Worm (Caenorhabditis elegans) whole organism, L3 larva: Measurements from ENCODE around the gene F54F12.1.

ENCODE experiments used
- ZK546.5 ChIP-seq: sonication (generic microtip); optimal IDR thresholded peaks from 2 replicates; lab custom pipeline; 2017; ENCODE audit warnings: missing biosample characterization, missing genetic modification characterization
- ama-1 ChIP-seq: fragments of 150-350 bp; optimal IDR thresholded peaks from 2 replicates; lab custom pipeline; 2018
- ceh-16 ChIP-seq: sonication (generic microtip); optimal IDR thresholded peaks from 2 replicates; lab custom pipeline; 2017; ENCODE audit warnings: missing biosample characterization, missing genetic modification characterization
- ceh-28 ChIP-seq: fragments of 150-350 bp; optimal IDR thresholded peaks from 2 replicates; lab custom pipeline; 2014; ENCODE audit warnings: missing biosample characterization, missing genetic modification reagents, missing genetic modification characterization
- ceh-82 ChIP-seq: fragments of 150-350 bp; optimal IDR thresholded peaks from 2 replicates; lab custom pipeline; 2014; ENCODE audit warnings: missing biosample characterization, missing genetic modification characterization
- daf-12 ChIP-seq: fragments of 150-350 bp; optimal IDR thresholded peaks from 2 replicates; lab custom pipeline; 2014; ENCODE audit warnings: missing biosample characterization, missing genetic modification reagents, missing genetic modification characterization
- egl-5 ChIP-seq: fragments of 150-350 bp; optimal IDR thresholded peaks from 2 replicates; lab custom pipeline; 2017; ENCODE audit warnings: missing biosample characterization, missing genetic modification reagents, missing genetic modification characterization, inconsistent platforms
- elt-1 ChIP-seq: fragments of 150-350 bp; optimal IDR thresholded peaks from 2 replicates; lab custom pipeline; 2014; ENCODE audit warnings: missing biosample characterization, missing genetic modification characterization
- elt-3 ChIP-seq, 3 experiments: fragments of 150-350 bp in 1 of 3; sonication (generic microtip) in 2 of 3; optimal IDR thresholded peaks; 2 replicates in 2 of 3; 4 replicates in 1 of 3; lab custom pipeline; 2014 to 2017; ENCODE audit warnings: missing biosample characterization in 3 of 3, missing genetic modification characterization in 3 of 3
- fkh-2 ChIP-seq: fragments of 150-350 bp; optimal IDR thresholded peaks from 2 replicates; lab custom pipeline; 2014; ENCODE audit warnings: missing biosample characterization, missing genetic modification reagents, missing genetic modification characterization
- fos-1 ChIP-seq: fragments of 150-350 bp; optimal IDR thresholded peaks from 2 replicates; lab custom pipeline; 2014; ENCODE audit warnings: missing biosample characterization, missing genetic modification characterization
- hmg-11 ChIP-seq: sonication (generic microtip); optimal IDR thresholded peaks from 2 replicates; lab custom pipeline; 2016; ENCODE audit warnings: missing genetic modification characterization, missing compliant biosample characterization
- jun-1 ChIP-seq: fragments of 150-350 bp; optimal IDR thresholded peaks from 2 replicates; lab custom pipeline; 2014; ENCODE audit warnings: missing biosample characterization, missing genetic modification reagents, missing genetic modification characterization
- lin-15B ChIP-seq: fragments of 150-350 bp; optimal IDR thresholded peaks from 2 replicates; lab custom pipeline; 2014; ENCODE audit warnings: missing biosample characterization, missing genetic modification characterization
- lin-39 ChIP-seq: fragments of 150-350 bp; optimal IDR thresholded peaks from 2 replicates; lab custom pipeline; 2018; ENCODE audit warnings: missing biosample characterization, missing genetic modification reagents, missing genetic modification characterization
- mml-1 ChIP-seq: fragments of 150-350 bp; sonication (generic microtip); optimal IDR thresholded peaks from 3 replicates; lab custom pipeline; 2014; ENCODE audit warnings: missing biosample characterization, missing genetic modification characterization
- nfya-1 ChIP-seq: sonication (generic microtip); optimal IDR thresholded peaks from 2 replicates; lab custom pipeline; 2017; ENCODE audit warnings: missing genetic modification characterization, mild to moderate bottlenecking, missing compliant biosample characterization, antibody characterized with exemption, moderate library complexity; ENCODE audit not compliant: insufficient read depth
- nhr-11 ChIP-seq: fragments of 150-350 bp; optimal IDR thresholded peaks from 2 replicates; lab custom pipeline; 2014; ENCODE audit warnings: missing biosample characterization, missing genetic modification characterization
- nhr-12 ChIP-seq: fragments of 150-350 bp; optimal IDR thresholded peaks from 2 replicates; lab custom pipeline; 2014; ENCODE audit warnings: missing biosample characterization, missing genetic modification characterization
- nhr-23 ChIP-seq: fragments of 150-350 bp; optimal IDR thresholded peaks from 2 replicates; lab custom pipeline; 2014; ENCODE audit warnings: missing biosample characterization, missing genetic modification reagents, missing genetic modification characterization
- nhr-237 ChIP-seq: fragments of 150-350 bp; optimal IDR thresholded peaks from 2 replicates; lab custom pipeline; 2014; ENCODE audit warnings: missing biosample characterization, missing genetic modification characterization
- nhr-25 ChIP-seq: sonication (generic microtip); optimal IDR thresholded peaks from 2 replicates; lab custom pipeline; 2017; ENCODE audit warnings: missing biosample characterization, missing genetic modification characterization
- nhr-28 ChIP-seq: fragments of 150-350 bp; optimal IDR thresholded peaks from 2 replicates; lab custom pipeline; 2014; ENCODE audit warnings: missing biosample characterization, missing genetic modification characterization
- nhr-76 ChIP-seq: fragments of 150-350 bp; sonication (generic microtip); optimal IDR thresholded peaks from 5 replicates; lab custom pipeline; 2014; ENCODE audit warnings: missing biosample characterization, missing genetic modification characterization
- pha-4 ChIP-seq: fragments of 150-350 bp; optimal IDR thresholded peaks from 2 replicates; lab custom pipeline; 2014; ENCODE audit warnings: missing biosample characterization, missing genetic modification reagents, missing genetic modification characterization
- pqm-1 ChIP-seq: fragments of 150-350 bp; optimal IDR thresholded peaks from 2 replicates; lab custom pipeline; 2017; ENCODE audit warnings: missing biosample characterization, missing genetic modification characterization, inconsistent platforms
- snpc-4 ChIP-seq: fragments of 150-350 bp; optimal IDR thresholded peaks from 2 replicates; lab custom pipeline; 2014; ENCODE audit warnings: missing biosample characterization, missing genetic modification characterization
- unc-39 ChIP-seq: sonication (generic microtip); optimal IDR thresholded peaks from 4 replicates; lab custom pipeline; 2017; ENCODE audit warnings: missing biosample characterization, missing genetic modification characterization
- unc-62 ChIP-seq: fragments of 150-350 bp; sonication (generic microtip); optimal IDR thresholded peaks from 4 replicates; lab custom pipeline; 2014; ENCODE audit warnings: missing biosample characterization, missing genetic modification reagents, missing genetic modification characterization
- zag-1 ChIP-seq: fragments of 150-350 bp; optimal IDR thresholded peaks from 2 replicates; lab custom pipeline; 2014; ENCODE audit warnings: missing biosample characterization, missing genetic modification characterization
- ztf-11 ChIP-seq: fragments of 150-350 bp; optimal IDR thresholded peaks from 2 replicates; lab custom pipeline; 2014; ENCODE audit warnings: missing biosample characterization, missing genetic modification characterization
- ztf-4 ChIP-seq: fragments of 150-350 bp; optimal IDR thresholded peaks from 2 replicates; lab custom pipeline; 2014; ENCODE audit warnings: missing biosample characterization, missing genetic modification characterization

The F54F12.1 gene

DNA sequence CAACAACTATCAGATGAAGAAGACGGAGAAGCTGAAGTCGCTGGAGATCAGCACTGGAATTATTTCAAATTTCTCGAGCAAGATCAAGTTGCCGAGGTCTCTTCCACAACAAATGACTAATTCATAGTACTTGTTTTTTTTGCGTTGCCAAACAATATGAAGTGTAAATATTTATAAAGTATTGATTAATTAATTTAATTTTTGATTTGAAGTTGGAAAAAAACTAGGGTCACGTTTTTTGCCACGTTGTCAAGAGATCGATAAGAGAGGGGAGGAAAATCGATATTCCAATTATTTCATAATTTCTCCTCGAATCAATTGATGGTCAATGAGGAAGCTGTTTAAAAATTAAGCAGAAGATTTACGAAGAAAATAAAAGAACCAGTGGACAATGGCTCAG, 50.1 kb downstream of the F54F12.1 start, which contains the start of gene snf-7:
TSS of gene snf-7 (plus strand) at position 301 of the 400 bp plus-strand sequence.
- TF ChIP-seq nhr-76 (tag; lab: Kevin White, UChicago) (no peak), nhr-11 (no peak), zag-1 (tag; lab: Kevin White, UChicago) (no peak), unc-39 (tag; lab: Kevin White, UChicago) (no peak), fos-1 (tag; lab: Kevin White, UChicago) (no peak), egl-5 (no peak), ZK546.5 (tag; lab: Kevin White, UChicago) (no peak), ztf-11 (tag; lab: Kevin White, UChicago) (no peak), fkh-2 (no peak), elt-3 (tag; optimal IDR thresholded peaks at IDR 0.05; lab: Kevin White, UChicago) (no peak), nhr-28 (tag; lab: Kevin White, UChicago) (no peak)

DNA sequence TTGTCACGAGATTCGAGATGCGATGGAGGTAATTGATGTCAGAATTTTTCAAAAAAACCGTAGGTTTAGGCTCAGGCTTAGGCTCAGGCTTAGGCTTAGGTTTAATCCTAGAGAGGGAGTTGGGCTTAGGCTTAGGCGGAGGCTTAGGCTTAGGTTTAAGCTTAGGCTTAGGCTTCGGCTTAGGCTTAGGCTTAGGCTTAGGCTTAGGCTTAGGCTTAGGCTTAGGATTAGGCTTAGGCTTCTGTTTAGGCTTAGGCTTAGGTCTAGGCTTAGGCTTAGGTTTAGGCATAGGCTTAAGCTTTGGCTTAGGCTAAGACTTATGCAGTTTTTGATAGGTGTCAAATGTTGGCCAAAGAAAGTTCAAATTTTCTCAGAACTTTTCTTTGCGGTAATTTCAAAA, 50.9 kb downstream of the F54F12.1 start:
- TF ChIP-seq nhr-12 (tag; lab: Kevin White, UChicago) (no peak), pha-4 (no peak), pqm-1 (no peak)

DNA sequence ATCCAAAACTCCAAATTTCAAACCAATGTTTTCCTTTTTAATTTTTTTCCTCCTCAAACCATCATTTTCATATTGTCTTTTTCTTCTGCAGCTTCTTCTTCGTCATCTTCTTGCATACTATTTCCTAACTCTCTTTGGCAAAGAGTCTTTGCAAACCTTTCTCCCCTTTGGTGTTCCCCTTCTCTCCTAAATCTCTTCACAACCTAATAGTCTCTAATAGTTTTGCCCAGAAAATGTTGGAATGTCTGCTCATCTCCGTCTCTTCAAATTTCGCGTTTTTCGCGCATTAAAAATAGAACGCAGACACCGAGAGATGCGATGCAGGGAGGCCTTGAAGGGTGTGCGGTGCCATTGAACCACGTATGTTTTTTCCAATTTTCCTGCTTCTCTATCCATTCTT, 53.1 kb downstream of the F54F12.1 start, which contains the start of gene ZK1010.10:
TSS of gene ZK1010.10 (plus strand) at position 286 of the 400 bp plus-strand sequence.
- TF ChIP-seq nhr-23 (tag; lab: Kevin White, UChicago) (peak; percentile 11), daf-12 (tag; lab: Kevin White, UChicago) (no peak), nhr-237 (tag; lab: Kevin White, UChicago) (no peak), hmg-11 (tag; lab: Kevin White, UChicago) (peak; percentile 82), lin-15B (tag; lab: Kevin White, UChicago) (peak; percentile 39), ceh-16 (tag; lab: Kevin White, UChicago) (no peak), nhr-12 (tag; lab: Kevin White, UChicago) (no peak), ztf-4 (no peak), ama-1 (no peak), lin-39 (peak; percentile 57), snpc-4 (tag; lab: Kevin White, UChicago) (no peak), ceh-28 (peak; percentile 43), mml-1 (tag; lab: Kevin White, UChicago) (no peak), ztf-11 (tag; lab: Kevin White, UChicago) (no peak), unc-62 (no peak), egl-5 (peak; percentile 30), fkh-2 (no peak), nhr-25 (tag; lab: Kevin White, UChicago) (peak; percentile 16), jun-1 (tag; lab: Kevin White, UChicago) (peak; percentile 7), nfya-1 (peak; percentile 85), pqm-1 (peak; percentile 27), ceh-82 (tag; lab: Kevin White, UChicago) (no peak)

DNA sequence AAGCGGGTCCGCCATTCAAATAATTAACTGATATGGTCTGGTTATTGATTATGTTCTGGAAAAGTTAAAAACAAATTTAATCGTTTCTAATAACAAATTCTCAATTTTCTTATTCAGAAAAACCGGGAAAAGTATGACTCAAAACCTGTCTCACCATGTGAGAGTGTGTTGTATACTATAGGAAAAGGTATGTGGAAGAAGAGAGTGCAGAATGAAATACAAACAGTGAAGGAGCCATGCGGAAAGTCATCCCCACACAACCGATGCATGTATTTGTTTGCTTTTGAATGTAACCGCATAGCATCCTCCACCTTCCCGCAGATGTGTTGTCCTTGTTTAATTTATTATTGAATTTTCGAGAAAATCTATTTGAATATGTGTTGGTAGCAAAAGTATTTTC, 54.8 kb downstream of the F54F12.1 start, which contains the start of gene ZK1010.8:
TSS of gene ZK1010.8 (minus strand) at position 214 of the 400 bp plus-strand sequence.
- TF ChIP-seq lin-15B (tag; lab: Kevin White, UChicago), result no peak
- TF ChIP-seq ztf-4, result no peak
- TF ChIP-seq snpc-4 (tag; lab: Kevin White, UChicago), result no peak
- no peak for TF ChIP-seq elt-1 (tag; lab: Kevin White, UChicago)
- TF ChIP-seq unc-62, result no peak
- TF ChIP-seq pha-4, result peak; percentile 55
- no peak for TF ChIP-seq elt-3 (tag; optimal IDR thresholded peaks at IDR 0.05; lab: Kevin White, UChicago)
- TF ChIP-seq, all 47 proteins: peak for 1
